Fruit fly (Drosophila melanogaster) whole organism, embryonic: Measurements from ENCODE around the gene Lnk.

ENCODE experiments used
- Aef1 ChIP-seq: fragments of 200-800 bp; sonication (Bioruptor generic); IDR thresholded peaks from 3 replicates; pipeline ENCODE4 v1.3.6; 2022; ENCODE audit warnings: missing biosample characterization, missing genetic modification characterization
- CG10267 ChIP-seq: fragments of 200-800 bp; sonication (Bioruptor generic); optimal IDR thresholded peaks from 2 replicates; lab custom pipeline; 2018; ENCODE audit warnings: missing biosample characterization, mild to moderate bottlenecking, missing genetic modification characterization, moderate library complexity
- CG13624 ChIP-seq: fragments of 200-800 bp; sonication (Bioruptor generic); optimal IDR thresholded peaks from 2 replicates; lab custom pipeline; 2016; ENCODE audit warnings: missing biosample characterization, missing genetic modification characterization
- CG13894 ChIP-seq: fragments of 200-800 bp; sonication (Bioruptor generic); optimal IDR thresholded peaks from 3 replicates; lab custom pipeline; 2018; ENCODE audit warnings: missing biosample characterization, mild to moderate bottlenecking, missing genetic modification characterization, moderate library complexity
- CG14710 ChIP-seq: fragments of 200-800 bp; sonication (Bioruptor generic); optimal IDR thresholded peaks from 3 replicates; lab custom pipeline; 2019; ENCODE audit warnings: missing biosample characterization, mild to moderate bottlenecking, missing genetic modification characterization, moderate library complexity
- CG14860 ChIP-seq: fragments of 200-800 bp; sonication (Bioruptor generic); IDR thresholded peaks from 3 replicates; pipeline ENCODE4 v1.3.6; 2022; ENCODE audit warnings: missing biosample characterization, missing genetic modification characterization; ENCODE audit not compliant: partially characterized antibody
- CG1529 ChIP-seq: fragments of 200-800 bp; sonication (Bioruptor generic); optimal IDR thresholded peaks from 3 replicates; lab custom pipeline; 2018; ENCODE audit warnings: missing biosample characterization, missing genetic modification characterization
- CG15479 ChIP-seq: fragments of 200-800 bp; sonication (Bioruptor generic); optimal IDR thresholded peaks from 3 replicates; lab custom pipeline; 2019; ENCODE audit warnings: missing biosample characterization, mild to moderate bottlenecking, missing genetic modification characterization, moderate library complexity
- CG16813 ChIP-seq: fragments of 200-800 bp; sonication (Bioruptor generic); IDR thresholded peaks from 3 replicates; pipeline ENCODE4 v1.3.6; 2022; ENCODE audit warnings: missing biosample characterization, missing genetic modification characterization; ENCODE audit not compliant: partially characterized antibody
- CG34376 ChIP-seq: fragments of 200-800 bp; sonication (Bioruptor generic); optimal IDR thresholded peaks from 2 replicates; lab custom pipeline; 2018; ENCODE audit warnings: missing biosample characterization, mild to moderate bottlenecking, missing genetic modification characterization
- CG3847 ChIP-seq: fragments of 200-800 bp; sonication (Bioruptor generic); IDR thresholded peaks from 2 replicates; pipeline ENCODE4 v1.3.6; 2022; ENCODE audit warnings: missing biosample characterization, missing genetic modification characterization
- CG4404 ChIP-seq: fragments of 200-800 bp; sonication (Bioruptor generic); IDR thresholded peaks from 2 replicates; pipeline ENCODE4 v1.3.6; 2022; ENCODE audit warnings: missing biosample characterization, missing genetic modification characterization
- CG4617 ChIP-seq: fragments of 200-800 bp; sonication (Bioruptor generic); optimal IDR thresholded peaks from 3 replicates; lab custom pipeline; 2016; ENCODE audit warnings: missing biosample characterization, missing genetic modification characterization, borderline replicate concordance
- CG6854 ChIP-seq: fragments of 200-800 bp; sonication (Bioruptor generic); optimal IDR thresholded peaks from 3 replicates; lab custom pipeline; 2017; ENCODE audit warnings: missing biosample characterization, mild to moderate bottlenecking, missing genetic modification characterization
- CG7839 ChIP-seq: fragments of 200-800 bp; sonication (Bioruptor generic); optimal IDR thresholded peaks from 3 replicates; lab custom pipeline; 2018; ENCODE audit warnings: missing biosample characterization, mild to moderate bottlenecking, missing genetic modification characterization, moderate library complexity
- CG8281 ChIP-seq: fragments of 200-800 bp; sonication (Bioruptor generic); optimal IDR thresholded peaks from 2 replicates; lab custom pipeline; 2018; ENCODE audit warnings: missing biosample characterization, mild to moderate bottlenecking, missing genetic modification characterization, moderate library complexity
- CG8924 ChIP-seq: fragments of 200-800 bp; optimal IDR thresholded peaks from 3 replicates; lab custom pipeline; 2019; ENCODE audit warnings: missing biosample characterization, mild to moderate bottlenecking, missing genetic modification characterization, moderate library complexity
- CG9609 ChIP-seq: fragments of 200-800 bp; sonication (Bioruptor generic); optimal IDR thresholded peaks from 3 replicates; lab custom pipeline; 2016; ENCODE audit warnings: missing biosample characterization, missing genetic modification characterization
- CG9932 ChIP-seq: fragments of 200-800 bp; sonication (Bioruptor generic); IDR thresholded peaks from 2 replicates; pipeline ENCODE4 v1.3.6; 2022; ENCODE audit warnings: missing biosample characterization, missing genetic modification characterization
- Dref ChIP-seq: fragments of 200-800 bp; sonication (Bioruptor generic); IDR thresholded peaks from 2 replicates; pipeline ENCODE4 v1.3.6; 2022; ENCODE audit warnings: missing biosample characterization, missing genetic modification characterization
- E2f2 ChIP-seq: fragments of 200-800 bp; sonication (Bioruptor generic); IDR thresholded peaks from 2 replicates; pipeline ENCODE4 v1.3.6; 2022; ENCODE audit warnings: missing biosample characterization, missing genetic modification characterization
- Fer1 ChIP-seq: fragments of 200-800 bp; sonication (Bioruptor generic); optimal IDR thresholded peaks from 2 replicates; lab custom pipeline; 2017; ENCODE audit warnings: missing biosample characterization, mild to moderate bottlenecking, missing genetic modification characterization
- GATAe ChIP-seq: fragments of 200-800 bp; sonication (Bioruptor generic); conservative IDR thresholded peaks from 2 replicates; pipeline ENCODE4 v1.3.6; 2022; ENCODE audit warnings: missing biosample characterization, missing genetic modification characterization
- Hand ChIP-seq: fragments of 200-800 bp; sonication (Bioruptor generic); optimal IDR thresholded peaks from 2 replicates; lab custom pipeline; 2017; ENCODE audit warnings: mild to moderate bottlenecking, missing biosample characterization, missing genetic modification reagents, missing genetic modification characterization
- HmgD ChIP-seq: fragments of 200-800 bp; sonication (Bioruptor generic); optimal IDR thresholded peaks from 3 replicates; lab custom pipeline; 2016; ENCODE audit warnings: missing biosample characterization, missing genetic modification characterization
- Hmr ChIP-seq: fragments of 200-800 bp; sonication (Bioruptor generic); optimal IDR thresholded peaks from 3 replicates; lab custom pipeline; 2017; ENCODE audit warnings: mild to moderate bottlenecking, missing biosample characterization, missing genetic modification reagents, missing genetic modification characterization
- Meics ChIP-seq: fragments of 200-800 bp; sonication (Bioruptor generic); optimal IDR thresholded peaks from 2 replicates; lab custom pipeline; 2017; ENCODE audit warnings: missing biosample characterization, mild to moderate bottlenecking, missing genetic modification characterization
- NfI ChIP-seq: fragments of 200-800 bp; sonication (Bioruptor generic); optimal IDR thresholded peaks from 3 replicates; lab custom pipeline; 2018; ENCODE audit warnings: missing biosample characterization, mild to moderate bottlenecking, missing genetic modification characterization, moderate library complexity
- Opbp ChIP-seq: fragments of 200-800 bp; sonication (Bioruptor generic); IDR thresholded peaks from 3 replicates; pipeline ENCODE4 v1.3.6; 2022; ENCODE audit warnings: missing biosample characterization, missing genetic modification characterization; ENCODE audit not compliant: partially characterized antibody
- Poxn ChIP-seq: fragments of 200-800 bp; sonication (Bioruptor generic); IDR thresholded peaks from 2 replicates; pipeline ENCODE4 v1.3.6; 2022; ENCODE audit warnings: missing biosample characterization, missing genetic modification characterization
- Rfx ChIP-seq: fragments of 200-800 bp; sonication (Bioruptor generic); IDR thresholded peaks from 2 replicates; pipeline ENCODE4 v1.3.6; 2022; ENCODE audit warnings: missing biosample characterization, missing genetic modification characterization
- Sry-δ ChIP-seq: fragments of 200-800 bp; sonication (Bioruptor generic); optimal IDR thresholded peaks from 2 replicates; lab custom pipeline; 2016; ENCODE audit warnings: missing biosample characterization, missing genetic modification characterization
- az2 ChIP-seq: fragments of 200-800 bp; sonication (Bioruptor generic); optimal IDR thresholded peaks from 3 replicates; lab custom pipeline; 2016; ENCODE audit warnings: missing biosample characterization, missing genetic modification characterization
- dpn ChIP-seq, 2 experiments: fragments of 200-800 bp; sonication (Bioruptor generic); optimal IDR thresholded peaks; 3 replicates each; lab custom pipeline; 2016; ENCODE audit warnings: missing biosample characterization in 2 of 2, missing genetic modification characterization in 2 of 2
- grn ChIP-seq: fragments of 200-800 bp; sonication (Bioruptor generic); optimal IDR thresholded peaks from 3 replicates; lab custom pipeline; 2017; ENCODE audit warnings: missing biosample characterization, missing genetic modification characterization
- gsb-n ChIP-seq: fragments of 200-800 bp; sonication (Bioruptor generic); optimal IDR thresholded peaks from 3 replicates; lab custom pipeline; 2018; ENCODE audit warnings: missing biosample characterization, mild to moderate bottlenecking, missing genetic modification characterization
- insv ChIP-seq, 2 experiments: fragments of 200-800 bp; sonication (Bioruptor generic); optimal IDR thresholded peaks; 3 replicates each; lab custom pipeline; 2016 to 2018; ENCODE audit warnings: missing biosample characterization in 2 of 2, missing genetic modification characterization in 2 of 2
- nmo ChIP-seq: fragments of 200-800 bp; sonication (Bioruptor generic); optimal IDR thresholded peaks from 2 replicates; lab custom pipeline; 2018; ENCODE audit warnings: missing biosample characterization, mild to moderate bottlenecking, missing genetic modification characterization, moderate library complexity
- org-1 ChIP-seq: fragments of 200-800 bp; sonication (Bioruptor generic); optimal IDR thresholded peaks from 2 replicates; lab custom pipeline; 2017; ENCODE audit warnings: missing biosample characterization, missing genetic modification characterization
- phol ChIP-seq: fragments of 200-800 bp; sonication (Bioruptor generic); optimal IDR thresholded peaks from 3 replicates; lab custom pipeline; 2018; ENCODE audit warnings: missing biosample characterization, mild to moderate bottlenecking, missing genetic modification characterization, moderate library complexity
- pros ChIP-seq: fragments of 200-800 bp; sonication (Bioruptor generic); optimal IDR thresholded peaks from 3 replicates; lab custom pipeline; 2019; ENCODE audit warnings: missing biosample characterization, mild to moderate bottlenecking, missing genetic modification characterization, moderate library complexity
- pzg ChIP-seq: fragments of 200-800 bp; sonication (Bioruptor generic); optimal IDR thresholded peaks from 3 replicates; lab custom pipeline; 2018; ENCODE audit warnings: missing biosample characterization, mild to moderate bottlenecking, missing genetic modification characterization, moderate library complexity
- row ChIP-seq: fragments of 200-800 bp; sonication (Bioruptor generic); IDR thresholded peaks from 3 replicates; pipeline ENCODE4 v1.3.6; 2022; ENCODE audit warnings: missing biosample characterization, missing genetic modification characterization
- slbo ChIP-seq: fragments of 200-800 bp; sonication (Bioruptor generic); IDR thresholded peaks from 2 replicates; pipeline ENCODE4 v1.3.6; 2022; ENCODE audit warnings: missing biosample characterization, missing genetic modification characterization
- trem ChIP-seq: fragments of 200-800 bp; optimal IDR thresholded peaks from 3 replicates; lab custom pipeline; 2019; ENCODE audit warnings: missing biosample characterization, mild to moderate bottlenecking, missing genetic modification characterization, moderate library complexity
- trh ChIP-seq: fragments of 200-800 bp; sonication (Bioruptor generic); optimal IDR thresholded peaks from 2 replicates; lab custom pipeline; 2016; ENCODE audit warnings: missing biosample characterization, missing genetic modification characterization

Gene Lnk

dm6 chr3R:25888307-25889075, at the start of gene Lnk (continued):
- peak; percentile 10 to 33 for TF ChIP-seq dpn (GFP tag; optimal IDR thresholded peaks at IDR 0.05; lab: Kevin White, UChicago)
- peak; percentile 98 for TF ChIP-seq E2f2 (GFP tag; lab: Robert Waterston, UW)
- peak; percentile 67; the same call in 2 of the 3 replicates for TF ChIP-seq CG14860
- TF ChIP-seq CG9609 (GFP tag; lab: Kevin White, UChicago): peak; percentile 21
- peak; percentile 46 for TF ChIP-seq pros
- TF ChIP-seq insv (GFP tag; optimal IDR thresholded peaks at IDR 0.05; lab: Kevin White, UChicago): peak in 1 of 2 experiments; percentile 71
- TF ChIP-seq GATAe: no peak
- peak; percentile 17 for TF ChIP-seq trh (GFP tag; lab: Kevin White, UChicago)
- peak; percentile 51 for TF ChIP-seq nmo (GFP tag; lab: Kevin White, UChicago)
- TF ChIP-seq az2 (GFP tag; lab: Kevin White, UChicago): no peak
- peak; percentile 54 for TF ChIP-seq CG14710 (tag; lab: Kevin White, UChicago)
- peak; percentile 77 for TF ChIP-seq CG13624 (GFP tag; lab: Kevin White, UChicago)
- peak; percentile 31 for TF ChIP-seq CG1529 (GFP tag; lab: Kevin White, UChicago)
- peak; percentile 57 for TF ChIP-seq CG8924 (tag; lab: Kevin White, UChicago)
- peak; percentile 13 for TF ChIP-seq NfI (GFP tag; lab: Kevin White, UChicago)
- TF ChIP-seq Sry-δ (GFP tag; lab: Kevin White, UChicago): peak; percentile 99
- no peak for TF ChIP-seq CG8281 (tag; lab: Kevin White, UChicago)
- TF ChIP-seq Dref (GFP tag; lab: Robert Waterston, UW): peak; percentile 98
- TF ChIP-seq Meics: no peak
- peak; percentile 61 for TF ChIP-seq Hmr
- no peak for TF ChIP-seq Poxn (GFP tag; lab: Robert Waterston, UW)
- TF ChIP-seq CG3847 (GFP tag; lab: Robert Waterston, UW): peak; percentile 55
- TF ChIP-seq CG6854: peak; percentile 18
- TF ChIP-seq CG7839: no peak
- TF ChIP-seq CG15479 (GFP tag; lab: Kevin White, UChicago): peak; percentile 17
- TF ChIP-seq CG4617 (GFP tag; lab: Kevin White, UChicago): peak; percentile 87
- TF ChIP-seq CG10267: peak; percentile 49
- peak; percentile 95 for TF ChIP-seq Opbp
- TF ChIP-seq Aef1 (GFP tag; lab: Robert Waterston, UW): peak; percentile 60; the same call in 2 of the 3 replicates
- peak; percentile 12 for TF ChIP-seq Hand (GFP tag; lab: Kevin White, UChicago)
- peak; percentile 64 for TF ChIP-seq gsb-n (tag; lab: Kevin White, UChicago)
- TF ChIP-seq trem (tag; lab: Kevin White, UChicago): peak; percentile 75
- TF ChIP-seq CG9932: peak; percentile 69
- TF ChIP-seq HmgD (GFP tag; lab: Kevin White, UChicago): peak; percentile 37
- TF ChIP-seq org-1 (GFP tag; lab: Kevin White, UChicago): no peak
- TF ChIP-seq Rfx (GFP tag; lab: Robert Waterston, UW): peak; percentile 61
- no peak for TF ChIP-seq CG4404 (GFP tag; lab: Robert Waterston, UW)
- peak; percentile 52 for TF ChIP-seq phol (tag; lab: Kevin White, UChicago)
- TF ChIP-seq CG34376 (GFP tag; lab: Kevin White, UChicago): peak; percentile 71
- TF ChIP-seq pzg (GFP tag; lab: Kevin White, UChicago): peak; percentile 98
- peak; percentile 89 for TF ChIP-seq CG16813 (GFP tag; lab: Robert Waterston, UW)
- peak; percentile 42 for TF ChIP-seq Fer1
- TF ChIP-seq row (GFP tag; lab: Robert Waterston, UW): 0 out of 3 replicates have a peak, but pooled peaks have one; percentile 7
- no peak for TF ChIP-seq CG13894 (tag; lab: Kevin White, UChicago)
- peak; percentile 21; the same call in 1 of the 2 replicates for TF ChIP-seq slbo (GFP tag; lab: Robert Waterston, UW)
- TF ChIP-seq grn (GFP tag; lab: Kevin White, UChicago): no peak
- TF ChIP-seq, all 482 proteins: peak for 147
